In genomic region chrII:9682044-9682443, ce11 we compare ENCODE assay signal across 5 worm cellular contexts.
A peak's percentile ranks its signal among the peaks of the same experiment; 100 is the strongest.
TF ChIP-seq lines count a peak whose summit lies in the region.

No protein-coding gene starts in this region.

TF ChIP-seq in whole organism, L1 larva, 84 proteins besides CTCF, POLR2A, EP300 and RAD21:
- TF ChIP-seq Y116A8C.19 (tag; optimal IDR thresholded peaks at IDR 0.05; lab: Kevin White, UChicago; ENCODE audit: borderline replicate concordance) = no peak
- TF ChIP-seq blmp-1 (tag; optimal IDR thresholded peaks at IDR 0.05; lab: Kevin White, UChicago) = no peak
- no peak for TF ChIP-seq mdl-1 (tag; optimal IDR thresholded peaks at IDR 0.05; lab: Kevin White, UChicago)
- no peak for TF ChIP-seq sup-37 (GFP tag; optimal IDR thresholded peaks at IDR 0.05; lab: Kevin White, UChicago)
- TF ChIP-seq tbx-2 (tag; optimal IDR thresholded peaks at IDR 0.05; lab: Kevin White, UChicago) = no peak
- no peak for TF ChIP-seq efl-1 (optimal IDR thresholded peaks at IDR 0.05; lab: Kevin White, UChicago)
- TF ChIP-seq efl-1 (GFP tag; optimal IDR thresholded peaks at IDR 0.05 in 1 of 2; lab: Kevin White, UChicago) = no peak
- no peak for TF ChIP-seq unc-130 (tag; optimal IDR thresholded peaks at IDR 0.05; lab: Kevin White, UChicago)
- peak; percentile 76 for TF ChIP-seq fkh-10 (GFP tag; optimal IDR thresholded peaks at IDR 0.05; lab: Kevin White, UChicago)
- TF ChIP-seq lin-14 (GFP tag; optimal IDR thresholded peaks at IDR 0.05; lab: Kevin White, UChicago) = peak; percentile 56
- no peak for TF ChIP-seq dsc-1 (tag; optimal IDR thresholded peaks at IDR 0.05; lab: Kevin White, UChicago)
- TF ChIP-seq sptf-1 (tag; optimal IDR thresholded peaks at IDR 0.05; lab: Kevin White, UChicago) = no peak
- no peak for TF ChIP-seq sox-4 (tag; optimal IDR thresholded peaks at IDR 0.05; lab: Kevin White, UChicago)
- TF ChIP-seq lin-13 (GFP tag; optimal IDR thresholded peaks at IDR 0.05; lab: Kevin White, UChicago) = no peak
- TF ChIP-seq nhr-76 (tag; optimal IDR thresholded peaks at IDR 0.05; lab: Kevin White, UChicago) = no peak
- TF ChIP-seq zip-4 (GFP tag; optimal IDR thresholded peaks at IDR 0.05; lab: Kevin White, UChicago) = no peak
- no peak for TF ChIP-seq rnt-1 (tag; optimal IDR thresholded peaks at IDR 0.05; lab: Kevin White, UChicago)
- TF ChIP-seq zag-1 (tag; optimal IDR thresholded peaks at IDR 0.05; lab: Kevin White, UChicago) = no peak

TF ChIP-seq in whole organism, L3 larva, 47 proteins besides CTCF, POLR2A, EP300 and RAD21:
- TF ChIP-seq fkh-10 (GFP tag; optimal IDR thresholded peaks at IDR 0.05; lab: Kevin White, UChicago) = peak; percentile 68
- no peak for TF ChIP-seq ZK546.5 (tag; optimal IDR thresholded peaks at IDR 0.05; lab: Kevin White, UChicago)
- TF ChIP-seq mdl-1 (tag; optimal IDR thresholded peaks at IDR 0.05; lab: Kevin White, UChicago) = no peak
- no peak for TF ChIP-seq ceh-28 (tag; optimal IDR thresholded peaks at IDR 0.05; lab: Kevin White, UChicago)
- TF ChIP-seq unc-39 (tag; optimal IDR thresholded peaks at IDR 0.05; lab: Kevin White, UChicago) = no peak

TF ChIP-seq in whole organism, L4 larva, 104 proteins besides CTCF, POLR2A, EP300 and RAD21:
- TF ChIP-seq vab-7 (GFP tag; IDR thresholded peaks at IDR 0.05; lab: Robert Waterston, UW) = no peak
- peak; percentile 18 for TF ChIP-seq fkh-10 (GFP tag; optimal IDR thresholded peaks at IDR 0.05; lab: Kevin White, UChicago)
- no peak for TF ChIP-seq unc-62 (GFP tag; optimal IDR thresholded peaks at IDR 0.05 in 1 of 2; lab: Kevin White, UChicago)
- TF ChIP-seq unc-62 (tag; optimal IDR thresholded peaks at IDR 0.05; lab: Kevin White, UChicago) = no peak
- no peak for TF ChIP-seq skn-1 (tag; optimal IDR thresholded peaks at IDR 0.05; lab: Kevin White, UChicago)

TF ChIP-seq in whole organism, late embryonic, 69 proteins besides CTCF, POLR2A, EP300 and RAD21:
- TF ChIP-seq unc-42 (tag; optimal IDR thresholded peaks at IDR 0.05; lab: Kevin White, UChicago) (peak; percentile 50), pag-3 (tag; optimal IDR thresholded peaks at IDR 0.05; lab: Kevin White, UChicago; ENCODE audit: borderline replicate concordance) (no peak)
TF ChIP-seq in whole organism, late embryonic: peak in this region for 1.

TF ChIP-seq in whole organism, mixed stage, embryonic, 35 proteins besides CTCF, POLR2A, EP300 and RAD21:
- TF ChIP-seq ces-1 (GFP tag; optimal IDR thresholded peaks at IDR 0.05; lab: Kevin White, UChicago) (peak; percentile 1), unc-120 (tag; optimal IDR thresholded peaks at IDR 0.05; lab: Kevin White, UChicago; ENCODE audit: poor library complexity, severe bottlenecking) (no peak)

Comparison
In these comparisons a context has a peak if more than half of its experiments do, and no peak if none do; other contexts are left out.
1. Of the 29 proteins assayed by ChIP-seq in both whole organism, L4 larva and whole organism, L1 larva: peak only in whole organism, L4 larva: none; only in whole organism, L1 larva: none; in both: fkh-10; in neither: 28.